Worm (Caenorhabditis elegans): Measurements from ENCODE around the gene fbxc-47.

DNA sequence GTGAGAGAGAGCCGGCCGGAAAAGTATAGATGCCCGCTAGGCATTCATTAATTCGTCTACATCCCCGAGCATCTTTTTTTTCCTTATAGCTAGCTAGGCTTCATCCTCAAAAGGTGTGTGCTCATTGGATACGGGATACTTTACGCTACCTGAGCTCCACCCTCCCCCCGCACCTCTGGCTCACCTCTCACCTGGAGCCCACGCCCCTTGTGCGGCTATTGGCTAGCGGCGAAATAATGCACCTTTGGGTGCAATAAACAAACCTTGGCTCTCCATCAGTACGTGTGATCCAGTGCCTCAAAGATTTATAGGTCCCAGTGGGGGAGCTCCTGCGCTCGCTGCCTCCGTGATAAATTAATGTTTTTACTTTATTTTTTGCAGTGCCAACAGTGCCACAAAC is 50.9 kb downstream of the fbxc-47 start:
- TF ChIP-seq unc-62 (GFP tag; optimal IDR thresholded peaks at IDR 0.05) (no peak), nhr-20 (tag; optimal IDR thresholded peaks at IDR 0.05) (no peak), fkh-10 (GFP tag; optimal IDR thresholded peaks at IDR 0.05) (no peak), grh-1 (GFP tag; IDR thresholded peaks at IDR 0.05) (no peak), snpc-4 (tag; optimal IDR thresholded peaks at IDR 0.05) (no peak), ama-1 (optimal IDR thresholded peaks at IDR 0.05) (no peak), lsy-2 (tag; optimal IDR thresholded peaks at IDR 0.05) (no peak), ztf-11 (tag; optimal IDR thresholded peaks at IDR 0.05) (no peak), nhr-11 (tag; optimal IDR thresholded peaks at IDR 0.05) (no peak), alr-1 (tag; optimal IDR thresholded peaks at IDR 0.05; ENCODE audit: borderline replicate concordance) (no peak)

Measured in whole organism, L1 larva.